Worm (Caenorhabditis elegans): ENCODE data around the gene T14B4.3.

Gene T14B4.3

ce11 chrII:6701497-6701896, 33.2 kb upstream of the T14B4.3 start, which contains the start of gene C18H9.6:
TSS of gene C18H9.6 (minus strand) at chrII:6701625.
- TF ChIP-seq skn-1 (tag; optimal IDR thresholded peaks at IDR 0.05) (peak; percentile 77), elt-2 (tag; optimal IDR thresholded peaks at IDR 0.05) (peak; percentile 93), unc-39 (tag; optimal IDR thresholded peaks at IDR 0.05) (no peak), jun-1 (tag; optimal IDR thresholded peaks at IDR 0.05) (peak; percentile 9), pqm-1 (tag; optimal IDR thresholded peaks at IDR 0.05) (peak; percentile 85), egl-27 (tag; optimal IDR thresholded peaks at IDR 0.05) (no peak)

DNA sequence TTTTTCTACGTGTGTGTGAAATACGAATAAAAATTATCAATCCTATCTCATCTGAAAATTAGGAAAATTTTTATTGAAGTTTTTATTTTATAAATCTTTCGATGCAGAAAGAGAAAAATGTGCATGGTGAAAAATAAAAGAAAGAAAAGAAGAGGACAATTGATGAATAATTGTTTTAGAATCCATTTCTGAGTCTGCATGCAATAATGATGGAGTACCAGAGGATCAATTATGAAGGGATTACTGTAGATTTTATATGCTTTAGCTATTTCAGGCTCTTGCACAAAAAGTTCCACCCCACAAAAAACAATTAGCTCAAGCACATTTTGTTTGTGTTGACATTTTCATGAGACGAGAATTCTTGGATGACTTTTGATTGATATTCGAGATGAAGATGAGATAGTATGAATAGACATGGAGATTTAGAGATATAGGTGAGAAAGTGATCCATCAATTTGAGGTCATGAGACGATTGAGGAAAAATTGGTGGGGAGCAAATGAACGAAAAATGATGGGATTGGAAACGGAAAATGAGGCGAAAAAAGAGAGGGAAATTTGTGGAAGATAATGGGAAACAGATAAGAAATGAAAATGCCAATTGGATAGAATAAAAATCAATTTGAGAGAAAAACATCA, 29.0 kb upstream of the T14B4.3 start, which contains the start of gene rpy-1:
TSS of gene rpy-1 (minus strand) at position 51 of the 636 bp plus-strand sequence.
- TF ChIP-seq lin-39 (tag; optimal IDR thresholded peaks at IDR 0.05) (peak; percentile 46), nhr-43 (tag; optimal IDR thresholded peaks at IDR 0.05; ENCODE audit: poor library complexity, severe bottlenecking) (no peak), egl-27 (tag; optimal IDR thresholded peaks at IDR 0.05) (no peak), unc-62 (GFP tag; optimal IDR thresholded peaks at IDR 0.05) (no peak), nhr-12 (tag; optimal IDR thresholded peaks at IDR 0.05) (no peak), egl-5 (tag; optimal IDR thresholded peaks at IDR 0.05) (peak; percentile 32), nfya-1 (tag; optimal IDR thresholded peaks at IDR 0.05; ENCODE audit: insufficient read depth) (peak; percentile 0)

ce11 chrII:6706552-6707091, 28.1 kb upstream of the T14B4.3 start:
- TF ChIP-seq hmg-11 (tag; optimal IDR thresholded peaks at IDR 0.05) (no peak), eor-1 (tag; optimal IDR thresholded peaks at IDR 0.05) (no peak), ztf-4 (tag; optimal IDR thresholded peaks at IDR 0.05) (no peak), fkh-10 (GFP tag; optimal IDR thresholded peaks at IDR 0.05) (peak; percentile 44)

ce11 chrII:6707496-6708260, 27.1 kb upstream of the T14B4.3 start:
- TF ChIP-seq nfya-1 (tag; optimal IDR thresholded peaks at IDR 0.05; ENCODE audit: insufficient read depth): peak; percentile 52
- TF ChIP-seq sea-2 (GFP tag; optimal IDR thresholded peaks at IDR 0.05): no peak
- peak; percentile 96 for TF ChIP-seq lin-39 (tag; optimal IDR thresholded peaks at IDR 0.05)
- TF ChIP-seq unc-62 (GFP tag; optimal IDR thresholded peaks at IDR 0.05): peak; percentile 27
- TF ChIP-seq mml-1 (tag; optimal IDR thresholded peaks at IDR 0.05): no peak
- peak; percentile 0 for TF ChIP-seq elt-1 (tag; optimal IDR thresholded peaks at IDR 0.05)

- TF ChIP-seq zag-1 (tag; optimal IDR thresholded peaks at IDR 0.05) (no peak), hmg-11 (tag; optimal IDR thresholded peaks at IDR 0.05) (peak; percentile 37), ZK546.5 (tag; optimal IDR thresholded peaks at IDR 0.05) (no peak), lin-15B (tag; optimal IDR thresholded peaks at IDR 0.05) (peak; percentile 21), lin-39 (tag; optimal IDR thresholded peaks at IDR 0.05) (peak; percentile 65), tbx-2 (tag; optimal IDR thresholded peaks at IDR 0.05) (no peak), elt-3 (tag; optimal IDR thresholded peaks at IDR 0.05) (no peak), sea-2 (GFP tag; optimal IDR thresholded peaks at IDR 0.05) (no peak), pqm-1 (tag; optimal IDR thresholded peaks at IDR 0.05) (no peak), aly-2 (tag; optimal IDR thresholded peaks at IDR 0.05) (no peak), egl-27 (tag; optimal IDR thresholded peaks at IDR 0.05) (no peak), unc-62 (GFP tag; optimal IDR thresholded peaks at IDR 0.05) (peak; percentile 15), elt-1 (tag; optimal IDR thresholded peaks at IDR 0.05) (no peak), elt-2 (tag; optimal IDR thresholded peaks at IDR 0.05) (no peak), nfya-1 (tag; optimal IDR thresholded peaks at IDR 0.05; ENCODE audit: insufficient read depth) (peak; percentile 78), egl-5 (tag; optimal IDR thresholded peaks at IDR 0.05) (peak; percentile 18), ztf-4 (tag; optimal IDR thresholded peaks at IDR 0.05) (no peak), mdl-1 (tag; optimal IDR thresholded peaks at IDR 0.05) (no peak)
Observed at ce11 chrII:6708980-6709379, 25.8 kb upstream of the T14B4.3 start.

DNA sequence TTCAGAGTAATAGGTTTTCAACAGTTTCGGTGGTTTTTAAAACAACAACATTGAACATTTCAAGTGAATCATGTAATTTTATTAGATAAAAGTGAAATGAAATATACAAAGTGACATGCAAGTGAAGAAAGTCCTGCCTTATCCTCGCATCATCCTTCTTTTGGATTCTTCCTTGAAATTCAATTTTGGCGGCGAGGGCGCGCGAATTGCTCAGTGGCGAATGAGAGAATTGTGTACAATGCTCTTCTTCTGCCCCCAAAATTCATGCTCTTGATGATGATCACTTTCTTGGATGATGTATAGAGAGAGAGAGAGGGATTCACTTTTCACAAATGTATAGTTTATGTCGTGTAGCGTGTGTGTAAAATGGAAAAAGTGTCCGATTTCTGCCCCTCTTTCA, 25.1 kb upstream of the T14B4.3 start:
- TF ChIP-seq elt-3 (tag; optimal IDR thresholded peaks at IDR 0.05) (no peak), pha-4 (tag; optimal IDR thresholded peaks at IDR 0.05) (no peak), nhr-76 (tag; optimal IDR thresholded peaks at IDR 0.05) (no peak), ama-1 (optimal IDR thresholded peaks at IDR 0.05) (peak; percentile 74), egl-27 (tag; optimal IDR thresholded peaks at IDR 0.05) (no peak), fkh-10 (GFP tag; optimal IDR thresholded peaks at IDR 0.05) (peak; percentile 86), lsy-12 (tag; optimal IDR thresholded peaks at IDR 0.05) (no peak), mdl-1 (tag; optimal IDR thresholded peaks at IDR 0.05) (no peak), nhr-28 (tag; optimal IDR thresholded peaks at IDR 0.05) (no peak), nhr-43 (tag; optimal IDR thresholded peaks at IDR 0.05; ENCODE audit: poor library complexity, severe bottlenecking) (peak; percentile 26), ceh-82 (tag; optimal IDR thresholded peaks at IDR 0.05) (no peak), fkh-2 (tag; optimal IDR thresholded peaks at IDR 0.05) (no peak), nhr-23 (tag; optimal IDR thresholded peaks at IDR 0.05) (peak; percentile 3), tbx-2 (tag; optimal IDR thresholded peaks at IDR 0.05) (no peak), elt-2 (tag; optimal IDR thresholded peaks at IDR 0.05) (no peak)

Measured in whole organism, L3 larva.